Fruit fly (Drosophila melanogaster): Measurements from ENCODE around the gene Mtpalpha.

DNA sequence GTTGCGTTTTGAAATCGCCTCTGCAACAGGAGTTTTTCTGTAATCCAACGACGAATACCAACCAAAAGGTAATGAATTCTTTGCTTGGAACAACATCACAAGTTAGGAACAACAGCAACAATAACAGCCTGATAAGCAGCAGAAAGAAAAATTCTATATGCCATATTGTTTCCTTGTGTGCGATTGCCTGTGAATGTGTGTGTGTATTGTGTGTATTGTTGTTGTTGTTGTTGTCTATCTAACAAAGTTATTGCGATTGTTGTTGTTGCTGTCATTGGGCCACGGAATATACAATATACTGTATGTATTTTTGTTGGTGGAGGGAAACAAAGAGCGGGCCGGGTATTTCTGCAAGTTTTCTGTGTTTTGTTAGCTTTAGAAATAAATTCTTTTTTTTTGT, 7.4 kb downstream of the Mtpalpha start:
- no peak for TF ChIP-seq usp (GFP tag; optimal IDR thresholded peaks at IDR 0.05)
- TF ChIP-seq pan (optimal IDR thresholded peaks at IDR 0.05) = no peak
- TF ChIP-seq psq (optimal IDR thresholded peaks at IDR 0.05) = no peak
- TF ChIP-seq CG8478 (optimal IDR thresholded peaks at IDR 0.05) = no peak
- no peak for TF ChIP-seq EcR (GFP tag; optimal IDR thresholded peaks at IDR 0.05)
